Worm (Caenorhabditis elegans): ENCODE results near the gene T05C12.15.

Gene T05C12.15

ce11 chrII:8174148-8174547, 4.8 kb downstream of the T05C12.15 start:
- no peak for TF ChIP-seq nhr-232 (tag; optimal IDR thresholded peaks at IDR 0.05)
- no peak for TF ChIP-seq pha-2 (tag; optimal IDR thresholded peaks at IDR 0.05)
- TF ChIP-seq ttx-3 (tag; optimal IDR thresholded peaks at IDR 0.05): no peak
- no peak for TF ChIP-seq ets-4 (tag; optimal IDR thresholded peaks at IDR 0.05)
- no peak for TF ChIP-seq unc-86 (tag; optimal IDR thresholded peaks at IDR 0.05)
- TF ChIP-seq sox-2 (GFP tag; IDR thresholded peaks at IDR 0.05): no peak
- no peak for TF ChIP-seq ceh-14 (tag; optimal IDR thresholded peaks at IDR 0.05)
- TF ChIP-seq che-1 (tag; optimal IDR thresholded peaks at IDR 0.05): no peak
- no peak for TF ChIP-seq pha-4 (tag; optimal IDR thresholded peaks at IDR 0.05)
- TF ChIP-seq ceh-9 (tag; optimal IDR thresholded peaks at IDR 0.05): no peak
- no peak for TF ChIP-seq sox-4 (tag; optimal IDR thresholded peaks at IDR 0.05)
- TF ChIP-seq Y22D7AL.16 (tag; optimal IDR thresholded peaks at IDR 0.05): no peak
- no peak for TF ChIP-seq ceh-6 (GFP tag; optimal IDR thresholded peaks at IDR 0.05)

DNA sequence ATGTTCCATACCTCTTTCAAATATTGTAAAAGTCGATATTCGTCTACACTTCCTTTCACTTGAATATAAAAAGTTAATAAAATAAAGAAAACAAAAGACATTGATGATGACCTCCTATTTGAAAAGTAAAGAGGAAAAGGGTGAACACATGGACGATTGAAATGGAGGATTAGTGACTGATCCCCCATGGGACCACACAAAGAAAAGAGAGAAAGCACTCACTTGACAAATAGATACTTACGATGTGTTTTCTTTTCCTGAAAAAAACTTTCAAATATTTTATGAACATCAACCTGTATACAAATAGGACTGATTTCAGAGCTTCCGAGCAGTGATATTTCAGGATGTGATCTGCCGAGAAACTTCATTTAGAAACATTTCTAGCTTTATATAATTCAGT, 7.7 kb downstream of the T05C12.15 start, which contains the start of gene acr-14:
acr-14 (minus strand) TSS at position 101 of the 400 bp plus-strand sequence.
- TF ChIP-seq ztf-16 (tag; optimal IDR thresholded peaks at IDR 0.05) (no peak), fkh-6 (tag; optimal IDR thresholded peaks at IDR 0.05) (no peak), hlh-6 (tag; optimal IDR thresholded peaks at IDR 0.05) (no peak), nhr-232 (tag; optimal IDR thresholded peaks at IDR 0.05) (no peak), hlh-15 (tag; optimal IDR thresholded peaks at IDR 0.05) (no peak), unc-42 (tag; optimal IDR thresholded peaks at IDR 0.05) (no peak), rnt-1 (tag; optimal IDR thresholded peaks at IDR 0.05) (no peak), syd-9 (tag; optimal IDR thresholded peaks at IDR 0.05) (no peak), K09A11.1 (tag; optimal IDR thresholded peaks at IDR 0.05; ENCODE audit: insufficient read depth) (no peak), ceh-9 (tag; optimal IDR thresholded peaks at IDR 0.05) (no peak), mec-3 (tag; optimal IDR thresholded peaks at IDR 0.05; ENCODE audit: borderline replicate concordance) (no peak), K02D7.2 (tag; optimal IDR thresholded peaks at IDR 0.05) (no peak), sdc-2 (tag; optimal IDR thresholded peaks at IDR 0.05) (no peak), elt-4 (tag; optimal IDR thresholded peaks at IDR 0.05) (no peak), ceh-45 (GFP tag; IDR thresholded peaks at IDR 0.05) (no peak), tbx-7 (tag; optimal IDR thresholded peaks at IDR 0.05) (no peak)

DNA sequence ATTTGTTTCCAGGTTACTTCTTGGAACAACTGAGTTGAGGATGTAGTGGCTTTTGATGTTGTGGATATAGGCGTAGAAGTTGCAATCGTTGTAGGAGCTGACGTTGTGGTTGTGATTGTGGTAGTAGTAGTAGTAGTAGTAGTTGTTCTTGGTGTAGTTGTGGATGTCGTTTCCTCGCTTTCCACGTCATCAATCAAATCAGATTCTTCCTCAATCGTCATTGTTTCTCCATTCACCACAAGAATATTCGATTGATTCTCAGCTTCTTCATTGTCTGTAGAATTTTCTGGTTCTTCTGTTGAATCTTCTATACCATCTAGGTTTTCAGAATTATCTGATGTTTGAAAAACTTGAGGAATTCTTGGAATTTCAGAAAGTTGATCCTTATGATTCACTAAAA, 9.2 kb downstream of the T05C12.15 start:
- TF ChIP-seq pat-9 (tag; optimal IDR thresholded peaks at IDR 0.05): no peak
- TF ChIP-seq madf-2 (tag; optimal IDR thresholded peaks at IDR 0.05): no peak
- no peak for TF ChIP-seq nhr-232 (tag; optimal IDR thresholded peaks at IDR 0.05)
- no peak for TF ChIP-seq odd-2 (tag; optimal IDR thresholded peaks at IDR 0.05)
- TF ChIP-seq fkh-10 (GFP tag; optimal IDR thresholded peaks at IDR 0.05): no peak
- TF ChIP-seq ama-1 (optimal IDR thresholded peaks at IDR 0.05): no peak
- no peak for TF ChIP-seq unc-55 (GFP tag; optimal IDR thresholded peaks at IDR 0.05)
- no peak for TF ChIP-seq dve-1 (tag; optimal IDR thresholded peaks at IDR 0.05)
- TF ChIP-seq lim-6 (tag; optimal IDR thresholded peaks at IDR 0.05): no peak
- TF ChIP-seq pax-1 (tag; optimal IDR thresholded peaks at IDR 0.05): no peak
- TF ChIP-seq dmd-4 (tag; optimal IDR thresholded peaks at IDR 0.05; ENCODE audit: borderline replicate concordance): no peak
- TF ChIP-seq eyg-1 (tag; optimal IDR thresholded peaks at IDR 0.05): no peak
- no peak for TF ChIP-seq hlh-15 (tag; optimal IDR thresholded peaks at IDR 0.05)
- TF ChIP-seq ceh-14 (tag; optimal IDR thresholded peaks at IDR 0.05): no peak
- TF ChIP-seq ref-2 (tag; optimal IDR thresholded peaks at IDR 0.05): no peak
- no peak for TF ChIP-seq ceh-18 (tag; optimal IDR thresholded peaks at IDR 0.05)
- TF ChIP-seq ztf-16 (tag; optimal IDR thresholded peaks at IDR 0.05): no peak

ce11 chrII:8180281-8180680, 10.9 kb downstream of the T05C12.15 start, which contains the start of gene T05C12.4:
Gene T05C12.4 (minus strand): TSS chrII:8180381.
- TF ChIP-seq unc-55 (GFP tag; optimal IDR thresholded peaks at IDR 0.05) (no peak), fkh-6 (tag; optimal IDR thresholded peaks at IDR 0.05) (no peak), ahr-1 (tag; optimal IDR thresholded peaks at IDR 0.05) (no peak), ceh-30 (tag; optimal IDR thresholded peaks at IDR 0.05) (no peak), nhr-11 (tag; optimal IDR thresholded peaks at IDR 0.05) (no peak)

All from whole organism, late embryonic.